Fruit fly (Drosophila melanogaster) whole organism, embryonic: Measurements from ENCODE around the gene CG16865.

Source experiments
- CG10366 ChIP-seq: fragments of 200-800 bp; sonication (Bioruptor generic); IDR thresholded peaks from 2 replicates; pipeline ENCODE4 v1.3.6; 2022; ENCODE audit warnings: missing biosample characterization, missing genetic modification characterization
- CG11247 ChIP-seq: fragments of 200-800 bp; sonication (Bioruptor generic); IDR thresholded peaks from 2 replicates; pipeline ENCODE4 v1.3.6; 2022; ENCODE audit warnings: missing biosample characterization, missing genetic modification characterization
- CG13123 ChIP-seq: fragments of 200-800 bp; sonication (Bioruptor generic); optimal IDR thresholded peaks from 2 replicates; lab custom pipeline; 2016; ENCODE audit warnings: missing biosample characterization, missing genetic modification characterization
- CG14441 ChIP-seq: fragments of 200-800 bp; sonication (Bioruptor generic); IDR thresholded peaks from 2 replicates; pipeline ENCODE4 v1.3.6; 2022; ENCODE audit warnings: missing biosample characterization, missing genetic modification characterization
- CG14965 ChIP-seq: fragments of 200-800 bp; sonication (Bioruptor generic); optimal IDR thresholded peaks from 2 replicates; lab custom pipeline; 2016; ENCODE audit warnings: missing biosample characterization, missing genetic modification characterization, borderline replicate concordance
- CG1647 ChIP-seq: fragments of 200-800 bp; sonication (Bioruptor generic); optimal IDR thresholded peaks from 3 replicates; lab custom pipeline; 2016; ENCODE audit warnings: missing biosample characterization, missing genetic modification characterization
- CG17912 ChIP-seq: fragments of 200-800 bp; sonication (Bioruptor generic); optimal IDR thresholded peaks from 2 replicates; lab custom pipeline; 2018; ENCODE audit warnings: missing biosample characterization, mild to moderate bottlenecking, missing genetic modification characterization
- CG30020 ChIP-seq: fragments of 200-800 bp; optimal IDR thresholded peaks from 2 replicates; lab custom pipeline; 2019; ENCODE audit warnings: missing biosample characterization, mild to moderate bottlenecking, missing genetic modification characterization, moderate library complexity
- CG42726 ChIP-seq: fragments of 200-800 bp; sonication (Bioruptor generic); IDR thresholded peaks from 2 replicates; pipeline ENCODE4 v1.3.6; 2022; ENCODE audit warnings: missing biosample characterization, missing genetic modification characterization; ENCODE audit not compliant: partially characterized antibody
- CG4424 ChIP-seq: fragments of 200-800 bp; sonication (Bioruptor generic); optimal IDR thresholded peaks from 3 replicates; lab custom pipeline; 2016; ENCODE audit warnings: missing biosample characterization, missing genetic modification characterization
- CG4617 ChIP-seq: fragments of 200-800 bp; sonication (Bioruptor generic); optimal IDR thresholded peaks from 3 replicates; lab custom pipeline; 2016; ENCODE audit warnings: missing biosample characterization, missing genetic modification characterization, borderline replicate concordance
- CG6272 ChIP-seq: fragments of 200-800 bp; sonication (Bioruptor generic); IDR thresholded peaks from 2 replicates; pipeline ENCODE4 v1.3.6; 2022; ENCODE audit warnings: missing biosample characterization, missing genetic modification characterization
- CG7786 ChIP-seq: fragments of 200-800 bp; sonication (Bioruptor generic); optimal IDR thresholded peaks from 2 replicates; lab custom pipeline; 2016; ENCODE audit warnings: missing biosample characterization, missing genetic modification characterization
- CG8281 ChIP-seq: fragments of 200-800 bp; sonication (Bioruptor generic); optimal IDR thresholded peaks from 2 replicates; lab custom pipeline; 2018; ENCODE audit warnings: missing biosample characterization, mild to moderate bottlenecking, missing genetic modification characterization, moderate library complexity
- CG8359 ChIP-seq: fragments of 200-800 bp; sonication (Bioruptor generic); optimal IDR thresholded peaks from 2 replicates; lab custom pipeline; 2017; ENCODE audit warnings: missing biosample characterization, mild to moderate bottlenecking, missing genetic modification characterization, borderline replicate concordance
- CoRest ChIP-seq: fragments of 200-800 bp; sonication (Bioruptor generic); optimal IDR thresholded peaks from 3 replicates; lab custom pipeline; 2018; ENCODE audit warnings: missing biosample characterization, mild to moderate bottlenecking, missing genetic modification characterization, moderate library complexity
- Dek ChIP-seq: fragments of 200-800 bp; sonication (Bioruptor generic); optimal IDR thresholded peaks from 3 replicates; lab custom pipeline; 2019; ENCODE audit warnings: missing biosample characterization, mild to moderate bottlenecking, missing genetic modification characterization, moderate library complexity
- E2f2 ChIP-seq: fragments of 200-800 bp; sonication (Bioruptor generic); IDR thresholded peaks from 2 replicates; pipeline ENCODE4 v1.3.6; 2022; ENCODE audit warnings: missing biosample characterization, missing genetic modification characterization
- Med ChIP-seq: fragments of 200-800 bp; sonication (Bioruptor generic); peaks from one replicate; lab custom pipeline; 2016; ENCODE audit warnings: missing biosample characterization, missing genetic modification characterization, mild to moderate bottlenecking, inconsistent platforms, moderate library complexity
- Meics ChIP-seq: fragments of 200-800 bp; sonication (Bioruptor generic); optimal IDR thresholded peaks from 2 replicates; lab custom pipeline; 2017; ENCODE audit warnings: missing biosample characterization, mild to moderate bottlenecking, missing genetic modification characterization
- Oli ChIP-seq: fragments of 200-800 bp; sonication (Bioruptor generic); optimal IDR thresholded peaks from 2 replicates; lab custom pipeline; 2018; ENCODE audit warnings: missing biosample characterization, mild to moderate bottlenecking, missing genetic modification characterization, moderate library complexity
- Sox100B ChIP-seq: fragments of 200-800 bp; sonication (Bioruptor generic); optimal IDR thresholded peaks from 3 replicates; lab custom pipeline; 2018; ENCODE audit warnings: missing biosample characterization, mild to moderate bottlenecking, missing genetic modification characterization
- Taf1 ChIP-seq: fragments of 200-800 bp; sonication (Bioruptor generic); IDR thresholded peaks from 2 replicates; pipeline ENCODE4 v1.3.6; 2022; ENCODE audit warnings: missing biosample characterization, missing genetic modification characterization
- bsh ChIP-seq, 2 experiments: fragments of 200-800 bp; sonication (Bioruptor generic); optimal IDR thresholded peaks; 2 replicates each; lab custom pipeline; 2017 to 2018; ENCODE audit warnings: mild to moderate bottlenecking in 2 of 2, missing biosample characterization in 2 of 2, missing genetic modification characterization in 2 of 2, moderate library complexity in 1 of 2
- cad ChIP-seq: fragments of >200 bp; optimal IDR thresholded peaks from 2 replicates; lab custom pipeline; 2017; ENCODE audit warnings: missing biosample characterization, missing genetic modification characterization
- chinmo ChIP-seq: fragments of 200-800 bp; sonication (Bioruptor generic); IDR thresholded peaks from 4 replicates; pipeline ENCODE4 v1.3.6; 2022; ENCODE audit warnings: missing biosample characterization, missing genetic modification characterization; ENCODE audit not compliant: partially characterized antibody
- corto ChIP-seq: fragments of 200-800 bp; sonication (Bioruptor generic); optimal IDR thresholded peaks from 2 replicates; lab custom pipeline; 2016; ENCODE audit warnings: missing biosample characterization, mild to moderate bottlenecking, missing genetic modification characterization, moderate library complexity
- croc ChIP-seq: fragments of 200-800 bp; sonication (Bioruptor generic); conservative IDR thresholded peaks from 3 replicates; pipeline ENCODE4 v1.3.6; 2022; ENCODE audit warnings: missing biosample characterization, missing genetic modification characterization
- crp ChIP-seq, 2 experiments: fragments of 200-800 bp; sonication (Bioruptor generic); optimal IDR thresholded peaks; 2 replicates in 1 of 2; 3 replicates in 1 of 2; lab custom pipeline; 2017; ENCODE audit warnings: missing biosample characterization in 2 of 2, missing genetic modification characterization in 2 of 2, mild to moderate bottlenecking in 1 of 2, moderate library complexity in 1 of 2
- exex ChIP-seq: fragments of 200-800 bp; sonication (Bioruptor generic); optimal IDR thresholded peaks from 4 replicates; lab custom pipeline; 2018; ENCODE audit warnings: missing biosample characterization, mild to moderate bottlenecking, missing genetic modification characterization, moderate library complexity
- fd3F ChIP-seq: fragments of 200-800 bp; sonication (Bioruptor generic); optimal IDR thresholded peaks from 2 replicates; lab custom pipeline; 2018; ENCODE audit warnings: missing biosample characterization, mild to moderate bottlenecking, missing genetic modification characterization, moderate library complexity
- fd64A ChIP-seq: fragments of 200-800 bp; sonication (Bioruptor generic); optimal IDR thresholded peaks from 3 replicates; lab custom pipeline; 2018; ENCODE audit warnings: missing biosample characterization, mild to moderate bottlenecking, missing genetic modification characterization
- fu2 ChIP-seq: fragments of 200-800 bp; sonication (Bioruptor generic); optimal IDR thresholded peaks from 2 replicates; lab custom pipeline; 2016; ENCODE audit warnings: missing biosample characterization, missing genetic modification characterization
- ind ChIP-seq: fragments of 200-800 bp; sonication (Bioruptor generic); optimal IDR thresholded peaks from 3 replicates; lab custom pipeline; 2016; ENCODE audit warnings: missing biosample characterization, missing genetic modification characterization
- lov ChIP-seq, 2 experiments: fragments of 200-800 bp in 1 of 2; fragments of >200 bp in 1 of 2; sonication (Bioruptor generic) in 1 of 2; IDR thresholded peaks in 1 of 2; optimal IDR thresholded peaks in 1 of 2; 2 replicates in 1 of 2; 3 replicates in 1 of 2; pipeline versions ENCODE4 v1.3.6 to Lab custom; 2017 to 2022; ENCODE audit warnings: missing biosample characterization in 1 of 2, missing genetic modification characterization in 1 of 2
- odd ChIP-seq: fragments of 200-800 bp; sonication (Bioruptor generic); optimal IDR thresholded peaks from 2 replicates; lab custom pipeline; 2017; ENCODE audit warnings: missing biosample characterization, mild to moderate bottlenecking, missing genetic modification characterization
- onecut ChIP-seq: fragments of 200-800 bp; sonication (Bioruptor generic); IDR thresholded peaks from 2 replicates; pipeline ENCODE4 v1.3.6; 2022; ENCODE audit warnings: missing biosample characterization, missing genetic modification characterization
- org-1 ChIP-seq: fragments of 200-800 bp; sonication (Bioruptor generic); optimal IDR thresholded peaks from 2 replicates; lab custom pipeline; 2017; ENCODE audit warnings: missing biosample characterization, missing genetic modification characterization
- pan ChIP-seq, 4 experiments: fragments of >200 bp in 3 of 4; fragments of 200-800 bp in 1 of 4; sonication (Bioruptor generic) in 1 of 4; optimal IDR thresholded peaks in 3 of 4; IDR thresholded peaks in 1 of 4; 2 replicates each; pipeline versions ENCODE4 v1.3.6 to Lab custom; 2017 to 2022; ENCODE audit warnings: missing biosample characterization in 2 of 4, missing genetic modification characterization in 2 of 4, mixed read lengths in 1 of 4
- pho ChIP-seq: fragments of 200-800 bp; sonication (Bioruptor generic); optimal IDR thresholded peaks from 2 replicates; lab custom pipeline; 2016; ENCODE audit warnings: missing biosample characterization, missing genetic modification characterization
- sisA ChIP-seq: fragments of 200-800 bp; sonication (Bioruptor generic); IDR thresholded peaks from 2 replicates; pipeline ENCODE4 v1.3.6; 2022; ENCODE audit warnings: missing biosample characterization, missing genetic modification characterization
- tgo ChIP-seq: fragments of 200-800 bp; sonication (Bioruptor generic); IDR thresholded peaks from 3 replicates; pipeline ENCODE4 v1.3.6; 2022; ENCODE audit warnings: missing biosample characterization, missing genetic modification characterization
- toy ChIP-seq: fragments of 200-800 bp; sonication (Bioruptor generic); IDR thresholded peaks from 2 replicates; pipeline ENCODE4 v1.3.6; 2022; ENCODE audit warnings: missing biosample characterization, missing genetic modification characterization
- unc-4 ChIP-seq: fragments of 200-800 bp; sonication (Bioruptor generic); IDR thresholded peaks from 2 replicates; pipeline ENCODE4 v1.3.6; 2022; ENCODE audit warnings: missing biosample characterization, missing genetic modification characterization; ENCODE audit not compliant: partially characterized antibody
- vfl ChIP-seq: fragments of 200-800 bp; sonication (Bioruptor generic); optimal IDR thresholded peaks from 2 replicates; lab custom pipeline; 2016; ENCODE audit warnings: missing biosample characterization, missing genetic modification characterization
- wdn ChIP-seq: fragments of 200-800 bp; sonication (Bioruptor generic); IDR thresholded peaks from 2 replicates; pipeline ENCODE4 v1.3.6; 2022; ENCODE audit warnings: missing biosample characterization, missing genetic modification characterization

Gene CG16865

dm6 chr2L:13780109-13780947 lies 31.0 kb upstream of the CG16865 start, which contains the start of the genes CG9008 and p38b (continued):
- TF ChIP-seq wdn (GFP tag; lab: Robert Waterston, UW) (0 out of 2 replicates have a peak, but pooled peaks have one; percentile 13), fd3F (peak; percentile 79), pho (GFP tag; lab: Kevin White, UChicago) (peak; percentile 41), CG8281 (peak; percentile 54), CG14965 (no peak), toy (GFP tag; lab: Robert Waterston, UW) (0 out of 2 replicates have a peak, but pooled peaks have one; percentile 20), exex (peak; percentile 40), odd (GFP tag; lab: Kevin White, UChicago) (peak; percentile 87), CoRest (peak; percentile 95), onecut (peak; percentile 48; the same call in 1 of the 2 replicates), Taf1 (GFP tag; lab: Robert Waterston, UW) (no peak), CG7786 (GFP tag; lab: Kevin White, UChicago) (no peak), org-1 (GFP tag; lab: Kevin White, UChicago) (peak; percentile 71), fd64A (no peak), cad (GFP tag; lab: Kevin White, UChicago) (no peak), tgo (GFP tag; lab: Robert Waterston, UW) (peak; percentile 57; the same call in 2 of the 3 replicates), croc (GFP tag; lab: Robert Waterston, UW) (peak; percentile 44; the same call in 1 of the 3 replicates), CG11247 (GFP tag; lab: Robert Waterston, UW) (peak; percentile 30; the same call in 1 of the 2 replicates), Meics (peak; percentile 93), ind (peak; percentile 65), lov (optimal IDR thresholded peaks at IDR 0.05; lab: Kevin White, UChicago) (no peak), lov (GFP tag; IDR thresholded peaks at IDR 0.05; lab: Robert Waterston, UW) (no peak), sisA (peak; percentile 55; the same call in 1 of the 2 replicates), CG10366 (GFP tag; lab: Robert Waterston, UW) (peak; percentile 56; the same call in 1 of the 2 replicates), CG30020 (tag; lab: Kevin White, UChicago) (peak; percentile 65), corto (GFP tag; lab: Kevin White, UChicago) (peak; percentile 52), chinmo (0 out of 4 replicates have a peak, but pooled peaks have one; percentile 67), CG14441 (GFP tag; lab: Robert Waterston, UW) (peak; percentile 44; the same call in 1 of the 2 replicates), vfl (peak; percentile 8), Med (GFP tag; lab: Kevin White, UChicago) (peak; percentile 91), CG42726 (GFP tag; lab: Robert Waterston, UW) (0 out of 2 replicates have a peak, but pooled peaks have one; percentile 50), crp (GFP tag; optimal IDR thresholded peaks at IDR 0.05; lab: Kevin White, UChicago) (peak; percentile 60 to 93), E2f2 (GFP tag; lab: Robert Waterston, UW) (0 out of 2 replicates have a peak, but pooled peaks have one; percentile 24), CG17912 (no peak), bsh (GFP tag; optimal IDR thresholded peaks at IDR 0.05; lab: Kevin White, UChicago) (peak; percentile 54 to 75), CG6272 (GFP tag; lab: Robert Waterston, UW) (peak; percentile 71), Oli (tag; lab: Kevin White, UChicago) (peak; percentile 87), Sox100B (GFP tag; lab: Kevin White, UChicago) (peak; percentile 94), fu2 (no peak), CG13123 (GFP tag; lab: Kevin White, UChicago) (peak; percentile 2), unc-4 (GFP tag; lab: Robert Waterston, UW) (peak; percentile 51), pan (optimal IDR thresholded peaks at IDR 0.05; lab: Kevin White, UChicago) (no peak), pan (GFP tag; optimal IDR thresholded peaks at IDR 0.05 in 1 of 2, IDR thresholded peaks at IDR 0.05 in 1 of 2) (peak in 1 of 2 experiments; percentile 69), Dek (tag; lab: Kevin White, UChicago) (peak; percentile 87), CG8359 (peak; percentile 42), CG4617 (GFP tag; lab: Kevin White, UChicago) (peak; percentile 53), CG1647 (GFP tag; lab: Kevin White, UChicago) (no peak), CG4424 (GFP tag; lab: Kevin White, UChicago) (peak; percentile 75)
